Fruit fly (Drosophila melanogaster) whole organism, adult: ENCODE data around the gene twf.

Experiments
- CG11617 ChIP-seq: fragments of 200-800 bp; sonication (Bioruptor generic); optimal IDR thresholded peaks from 2 replicates; lab custom pipeline; 2017; ENCODE audit warnings: mild to moderate bottlenecking, missing biosample characterization, missing genetic modification reagents, missing genetic modification characterization
- CG12768 ChIP-seq: fragments of 200-800 bp; sonication (Bioruptor generic); optimal IDR thresholded peaks from 2 replicates; lab custom pipeline; 2017; ENCODE audit warnings: missing biosample characterization, missing genetic modification characterization, mild to moderate bottlenecking, moderate library complexity, missing genetic modification reagents
- CG14711 ChIP-seq: fragments of 200-800 bp; sonication (Bioruptor generic); optimal IDR thresholded peaks from 2 replicates; lab custom pipeline; 2018; ENCODE audit warnings: missing biosample characterization, mild to moderate bottlenecking, missing genetic modification characterization, moderate library complexity
- CG1620 ChIP-seq: fragments of 200-800 bp; sonication (Bioruptor generic); optimal IDR thresholded peaks from 2 replicates; lab custom pipeline; 2016; ENCODE audit warnings: missing biosample characterization, missing genetic modification characterization
- CG33017 ChIP-seq: fragments of 200-800 bp; sonication (Bioruptor generic); optimal IDR thresholded peaks from 2 replicates; lab custom pipeline; 2018; ENCODE audit warnings: missing biosample characterization, mild to moderate bottlenecking, missing genetic modification characterization, moderate library complexity
- CG5204 ChIP-seq: fragments of 200-800 bp; sonication (Bioruptor generic); optimal IDR thresholded peaks from 2 replicates; lab custom pipeline; 2016; ENCODE audit warnings: missing biosample characterization, missing genetic modification characterization
- CG7045 ChIP-seq: fragments of 200-800 bp; sonication (Bioruptor generic); optimal IDR thresholded peaks from 2 replicates; lab custom pipeline; 2017; ENCODE audit warnings: missing biosample characterization, mild to moderate bottlenecking, missing genetic modification characterization
- CG7101 ChIP-seq: fragments of 200-800 bp; sonication (Bioruptor generic); optimal IDR thresholded peaks from 2 replicates; lab custom pipeline; 2018; ENCODE audit warnings: missing biosample characterization, mild to moderate bottlenecking, missing genetic modification characterization, moderate library complexity
- Clk ChIP-seq: fragments of 200-800 bp; sonication (Bioruptor generic); optimal IDR thresholded peaks from 2 replicates; lab custom pipeline; 2017; ENCODE audit warnings: missing biosample characterization, missing genetic modification characterization
- Crg-1 ChIP-seq: fragments of 200-800 bp; sonication (Bioruptor generic); optimal IDR thresholded peaks from 2 replicates; lab custom pipeline; 2016; ENCODE audit warnings: missing biosample characterization, missing genetic modification characterization
- Hr96 ChIP-seq: fragments of 200-800 bp; sonication (Bioruptor generic); optimal IDR thresholded peaks from 2 replicates; lab custom pipeline; 2016; ENCODE audit warnings: missing biosample characterization, missing genetic modification characterization
- Mnt ChIP-seq: fragments of 200-800 bp; sonication (Bioruptor generic); optimal IDR thresholded peaks from 2 replicates; lab custom pipeline; 2016; ENCODE audit warnings: missing biosample characterization, mild to moderate bottlenecking, missing genetic modification characterization
- bab1 ChIP-seq: fragments of 200-800 bp; sonication (Bioruptor generic); optimal IDR thresholded peaks from 3 replicates; lab custom pipeline; 2019; ENCODE audit warnings: missing biosample characterization, mild to moderate bottlenecking, missing genetic modification characterization, moderate library complexity
- cic ChIP-seq: fragments of 200-800 bp; sonication (Bioruptor generic); optimal IDR thresholded peaks from 2 replicates; lab custom pipeline; 2017; ENCODE audit warnings: missing biosample characterization, mild to moderate bottlenecking, missing genetic modification characterization, moderate library complexity
- cnc ChIP-seq, 2 experiments: fragments of >200 bp; optimal IDR thresholded peaks; 2 replicates each; lab custom pipeline; 2017
- kay ChIP-seq: fragments of 200-800 bp; sonication (Bioruptor generic); peaks from one replicate; lab custom pipeline; 2016; ENCODE audit warnings: missing biosample characterization, missing genetic modification characterization, borderline replicate concordance
- ovo ChIP-seq: fragments of 200-800 bp; sonication (Bioruptor generic); optimal IDR thresholded peaks from 2 replicates; lab custom pipeline; 2016; ENCODE audit warnings: missing biosample characterization, missing genetic modification characterization
- pad ChIP-seq: fragments of 200-800 bp; sonication (Bioruptor generic); optimal IDR thresholded peaks from 3 replicates; lab custom pipeline; 2017; ENCODE audit warnings: missing biosample characterization, missing genetic modification characterization, mild to moderate bottlenecking, moderate library complexity, missing genetic modification reagents
- tj ChIP-seq: fragments of 200-800 bp; sonication (Bioruptor generic); optimal IDR thresholded peaks from 3 replicates; lab custom pipeline; 2017; ENCODE audit warnings: missing biosample characterization, mild to moderate bottlenecking, missing genetic modification characterization, moderate library complexity
- toe ChIP-seq: fragments of 200-800 bp; sonication (Bioruptor generic); optimal IDR thresholded peaks from 2 replicates; lab custom pipeline; 2016; ENCODE audit warnings: missing biosample characterization, missing genetic modification characterization

The twf gene

DNA sequence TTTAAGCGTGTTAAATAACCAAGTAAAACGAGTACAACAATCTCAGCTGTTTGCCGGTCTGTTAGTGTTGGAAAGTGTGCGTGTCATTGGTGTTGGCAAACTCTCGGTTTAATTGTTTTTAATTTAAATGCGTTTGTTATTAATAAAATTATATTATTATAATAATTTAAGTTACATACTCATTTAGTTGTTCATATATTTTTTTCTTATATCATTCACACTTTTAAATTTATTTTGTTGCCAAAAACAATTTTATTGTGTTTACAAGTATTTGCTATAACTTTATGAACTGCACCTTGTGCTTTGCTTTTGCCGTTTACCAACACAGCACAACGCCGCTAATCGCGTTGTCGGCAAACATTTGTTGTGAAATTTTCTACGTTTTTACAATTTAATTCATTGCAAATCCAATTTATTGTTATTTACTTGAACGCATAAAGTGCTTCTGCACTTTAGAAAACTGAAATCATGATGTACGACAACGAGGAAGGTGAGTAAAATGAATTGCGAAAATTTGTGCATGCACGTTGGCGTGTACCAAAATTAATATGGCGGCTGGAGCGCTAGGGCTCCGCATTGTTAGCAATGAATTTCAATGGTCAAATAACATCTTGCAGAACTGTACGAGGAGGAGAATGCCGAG lies 3.1 kb downstream of the twf start, which contains the start of the genes 140up and Polr2B:
Gene 140up (minus strand): TSS at position 70 of the 643 bp plus-strand sequence.
Gene Polr2B (plus strand): TSS at position 313 of the 643 bp plus-strand sequence.
- TF ChIP-seq CG33017 (tag; lab: Kevin White, UChicago) (peak; percentile 92), Hr96 (peak; percentile 74), toe (peak; percentile 87), CG5204 (GFP tag; lab: Kevin White, UChicago) (peak; percentile 77), kay (no peak), ovo (GFP tag; lab: Kevin White, UChicago) (peak; percentile 93), cnc (optimal IDR thresholded peaks at IDR 0.05; lab: Kevin White, UChicago) (no peak), bab1 (GFP tag; lab: Kevin White, UChicago) (peak; percentile 93), Clk (GFP tag; lab: Kevin White, UChicago) (peak; percentile 92), CG14711 (tag; lab: Kevin White, UChicago) (peak; percentile 92), tj (GFP tag; lab: Kevin White, UChicago) (peak; percentile 72), CG1620 (GFP tag; lab: Kevin White, UChicago) (peak; percentile 79), cic (GFP tag; lab: Kevin White, UChicago) (peak; percentile 61), CG12768 (GFP tag; lab: Kevin White, UChicago) (peak; percentile 96), CG11617 (GFP tag; lab: Kevin White, UChicago) (peak; percentile 94), CG7045 (GFP tag; lab: Kevin White, UChicago) (peak; percentile 95), CG7101 (tag; lab: Kevin White, UChicago) (peak; percentile 96), pad (GFP tag; lab: Kevin White, UChicago) (peak; percentile 90), Crg-1 (GFP tag; lab: Kevin White, UChicago) (peak; percentile 96), Mnt (GFP tag; lab: Kevin White, UChicago) (peak; percentile 86)

DNA sequence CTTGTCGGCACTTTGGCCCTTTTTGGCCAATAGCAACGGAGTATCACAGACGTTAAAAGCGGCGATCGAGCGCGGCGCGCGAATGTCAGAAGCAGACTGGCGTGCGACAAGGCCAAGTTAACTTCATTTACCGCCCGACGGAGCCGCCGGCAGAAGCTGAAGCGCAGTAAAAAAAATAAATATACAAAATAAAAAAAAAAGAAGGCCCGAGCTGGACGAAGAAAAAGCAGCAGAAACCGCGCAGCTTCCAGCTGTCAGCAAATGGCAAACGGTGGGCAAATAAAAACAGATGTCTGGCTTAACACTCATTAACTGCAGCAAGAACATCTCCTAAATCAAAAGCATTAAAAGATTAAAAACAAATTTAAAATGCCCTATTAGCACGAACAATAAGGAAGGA lies 9.5 kb downstream of the twf start, which contains the start of gene CG14356:
Gene CG14356 (minus strand): TSS at position 101 of the 400 bp plus-strand sequence.
- TF ChIP-seq Hr96 (no peak), CG7045 (GFP tag; lab: Kevin White, UChicago) (no peak), Crg-1 (GFP tag; lab: Kevin White, UChicago) (no peak), CG7101 (tag; lab: Kevin White, UChicago) (no peak), CG33017 (tag; lab: Kevin White, UChicago) (no peak), Mnt (GFP tag; lab: Kevin White, UChicago) (no peak), CG11617 (GFP tag; lab: Kevin White, UChicago) (no peak)

DNA sequence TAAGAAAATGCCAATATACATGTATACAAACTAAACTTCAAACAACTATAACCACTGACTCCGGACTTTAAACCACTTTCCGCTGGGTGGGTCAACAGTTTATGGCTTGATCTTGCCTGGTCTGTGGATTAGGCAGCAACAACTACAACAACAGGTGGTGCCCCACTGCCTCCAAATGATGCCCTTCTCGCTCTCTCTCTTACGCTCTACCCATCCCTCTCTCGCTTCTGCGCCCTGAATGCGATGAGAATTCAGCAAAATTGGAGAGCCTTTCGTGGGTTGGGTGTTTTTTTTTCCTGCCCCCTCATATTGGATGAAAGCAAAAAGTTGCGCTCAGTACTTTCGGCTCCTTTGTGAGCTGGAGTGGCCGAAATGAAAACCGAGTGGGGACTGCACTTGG lies 18.5 kb downstream of the twf start:
- no peak for TF ChIP-seq kay
- TF ChIP-seq CG12768 (GFP tag; lab: Kevin White, UChicago), result no peak
- no peak for TF ChIP-seq CG14711 (tag; lab: Kevin White, UChicago)
- TF ChIP-seq tj (GFP tag; lab: Kevin White, UChicago), result no peak

DNA sequence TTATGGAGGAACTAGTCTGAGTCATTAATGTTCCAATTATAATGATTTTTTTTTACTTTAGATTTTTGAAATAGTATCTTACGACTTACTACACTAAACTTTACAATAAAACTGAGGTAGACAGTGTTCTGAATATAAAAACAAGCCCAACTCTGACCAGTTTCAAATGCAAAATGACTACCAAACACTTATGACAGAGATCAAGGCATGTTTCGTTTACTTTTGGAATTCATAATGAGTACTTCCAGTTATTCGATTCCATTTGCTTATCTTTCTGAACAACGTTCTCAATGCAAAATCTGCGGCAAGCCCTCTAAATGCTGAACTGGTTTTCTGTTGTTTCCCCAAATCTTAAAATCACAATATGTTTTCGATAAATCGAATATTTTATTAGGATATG lies 29.4 kb downstream of the twf start, which contains the start of gene CG14355:
Gene CG14355 (minus strand): TSS at position 101 of the 400 bp plus-strand sequence.
- no peak for TF ChIP-seq Hr96
- TF ChIP-seq Crg-1 (GFP tag; lab: Kevin White, UChicago), result no peak

DNA sequence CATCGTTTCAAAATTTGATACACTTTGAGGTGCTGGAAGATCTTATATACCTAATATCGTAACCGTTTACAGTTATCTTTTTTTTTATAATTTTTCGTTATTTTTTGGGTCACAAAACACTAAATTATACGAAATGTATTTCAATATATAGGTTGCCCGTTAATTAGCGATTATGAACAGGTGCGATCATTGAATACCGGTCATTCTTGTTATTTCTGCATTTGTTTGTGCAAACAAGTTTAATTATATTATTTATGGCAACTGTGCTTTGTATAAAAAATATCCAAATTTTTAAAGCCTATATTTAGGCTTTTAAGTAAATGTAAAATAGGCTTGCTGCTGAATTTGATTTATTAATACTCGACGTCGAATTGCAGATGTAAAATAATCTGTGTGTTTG lies 30.1 kb downstream of the twf start, which contains the start of gene CG42500:
Gene CG42500 (minus strand): TSS at position 101 of the 400 bp plus-strand sequence.
- TF ChIP-seq tj (GFP tag; lab: Kevin White, UChicago) (no peak), CG33017 (tag; lab: Kevin White, UChicago) (no peak), Hr96 (no peak), CG7045 (GFP tag; lab: Kevin White, UChicago) (no peak)

DNA sequence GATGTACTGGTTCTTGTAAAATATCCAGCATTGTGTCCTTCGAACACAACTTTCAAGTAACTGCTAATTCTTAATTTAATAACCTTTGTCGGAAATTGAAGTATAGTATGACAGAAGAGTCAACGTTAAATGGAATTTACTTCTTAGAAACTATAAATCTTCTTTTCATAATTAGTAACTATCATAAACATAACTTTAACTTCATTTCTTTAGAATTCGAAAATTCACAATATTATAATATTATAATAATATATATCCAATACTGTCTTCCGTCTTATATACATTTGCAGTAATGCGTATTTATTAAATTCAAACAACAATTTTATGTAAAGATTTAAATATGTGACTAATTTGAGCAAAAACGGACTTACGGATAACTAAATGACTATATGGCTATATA lies 31.3 kb downstream of the twf start, which contains the start of gene Recs1:
Gene Recs1 (minus strand): TSS at position 101 of the 400 bp plus-strand sequence.
- TF ChIP-seq CG14711 (tag; lab: Kevin White, UChicago), result no peak

DNA sequence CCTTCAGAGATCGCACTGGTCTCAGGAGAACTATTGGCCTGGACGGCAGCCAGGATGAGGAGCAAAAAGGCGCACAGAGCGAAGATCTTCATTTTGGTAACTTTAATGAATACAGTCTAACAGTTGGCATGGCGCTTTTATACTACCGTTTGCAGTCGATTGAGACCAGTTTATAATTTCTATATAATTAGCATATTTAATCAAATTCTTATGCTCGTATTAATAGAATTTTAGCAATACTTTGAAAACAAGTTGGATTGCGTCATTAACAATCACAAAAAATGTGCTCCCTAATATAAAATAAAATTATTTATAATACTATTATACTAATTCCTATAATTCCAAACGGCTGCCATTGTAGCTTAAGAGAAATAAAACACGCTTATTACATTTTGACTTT lies 31.9 kb downstream of the twf start, which contains the start of gene CG44215:
Gene CG44215 (minus strand): TSS at position 101 of the 400 bp plus-strand sequence.
- TF ChIP-seq cic (GFP tag; lab: Kevin White, UChicago), result no peak
- no peak for TF ChIP-seq kay
- no peak for TF ChIP-seq CG11617 (GFP tag; lab: Kevin White, UChicago)
- TF ChIP-seq Clk (GFP tag; lab: Kevin White, UChicago), result no peak
- no peak for TF ChIP-seq ovo (GFP tag; lab: Kevin White, UChicago)
